Fruit fly (Drosophila melanogaster) whole organism, prepupa: ENCODE results near the gene Ctr1A.

Experiments used
- Sox102F ChIP-seq: fragments of 200-800 bp; sonication (Bioruptor generic); optimal IDR thresholded peaks from 2 replicates; lab custom pipeline; 2016; ENCODE audit warnings: missing biosample characterization, mild to moderate bottlenecking, missing genetic modification characterization
- dac ChIP-seq: fragments of 200-800 bp; sonication (Bioruptor generic); optimal IDR thresholded peaks from 2 replicates; lab custom pipeline; 2017; ENCODE audit warnings: missing biosample characterization, mild to moderate bottlenecking, missing genetic modification characterization

- no peak for TF ChIP-seq dac (GFP tag; lab: Kevin White, UChicago)
- TF ChIP-seq Sox102F (GFP tag; lab: Kevin White, UChicago): no peak
Measured at dm6 chrX:6612509-6612908, 48.9 kb upstream of the Ctr1A start.
